Worm (Caenorhabditis elegans): ENCODE results near the gene pno-1.

ce11 chrII:9787395-9788152 lies 44.9 kb upstream of the pno-1 start, which contains the start of gene cyp-13A2:
- TF ChIP-seq him-1 (tag; optimal IDR thresholded peaks at IDR 0.05) (no peak), dao-5 (tag; optimal IDR thresholded peaks at IDR 0.05) (no peak)
